Worm (Caenorhabditis elegans): ENCODE measurements around the gene arl-5.

The arl-5 gene

DNA sequence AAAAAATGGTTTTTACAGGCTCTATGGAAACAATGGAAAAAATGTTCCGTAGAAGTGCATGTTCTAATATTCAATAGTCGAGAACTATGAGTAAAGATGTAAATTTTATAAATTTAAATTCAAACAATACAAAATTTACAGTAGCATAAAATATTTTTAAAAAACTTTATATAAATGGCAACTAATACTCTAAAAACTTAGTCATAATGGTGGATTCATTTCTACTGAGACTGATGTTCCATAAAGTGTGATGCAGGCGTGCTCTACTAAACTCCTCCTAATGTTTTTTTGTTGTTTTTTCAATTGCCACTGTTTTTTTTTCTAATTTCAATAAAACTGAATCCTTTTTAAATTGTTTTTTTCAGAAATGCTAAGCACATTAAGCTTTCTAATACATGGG lies 14.9 kb upstream of the arl-5 start, which contains the start of gene gtap-2 (continued):
- TF ChIP-seq snu-23 (GFP tag; optimal IDR thresholded peaks at IDR 0.05), result peak; percentile 9
- peak; percentile 10 for TF ChIP-seq nhr-90 (tag; optimal IDR thresholded peaks at IDR 0.05; ENCODE audit: poor library complexity)
- peak; percentile 54 for TF ChIP-seq nhr-47 (tag; optimal IDR thresholded peaks at IDR 0.05)

DNA sequence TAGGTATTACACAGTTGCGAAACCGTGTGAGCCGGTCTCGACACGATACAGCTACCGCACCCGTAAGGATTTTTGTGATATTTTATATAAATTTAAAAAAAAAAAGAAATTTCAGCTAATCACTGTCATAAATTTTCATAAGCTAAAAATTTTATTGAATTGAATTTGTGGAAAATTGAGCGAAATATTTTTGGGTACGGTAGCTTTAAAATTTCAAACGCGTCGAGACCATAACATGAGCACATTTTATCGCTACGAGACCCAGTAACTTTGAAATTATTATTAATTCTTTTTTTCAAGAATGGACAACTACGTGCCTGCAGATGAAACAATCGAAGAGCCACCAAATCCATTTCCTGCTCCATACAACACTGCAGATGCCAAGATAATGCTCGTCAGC lies 9.9 kb upstream of the arl-5 start, which contains the start of gene ZK632.14:
ZK632.14 (plus strand) TSS at position 301 of the 400 bp plus-strand sequence.
- TF ChIP-seq nhr-76 (tag; optimal IDR thresholded peaks at IDR 0.05) (no peak), pax-3 (tag; optimal IDR thresholded peaks at IDR 0.05) (no peak)

DNA sequence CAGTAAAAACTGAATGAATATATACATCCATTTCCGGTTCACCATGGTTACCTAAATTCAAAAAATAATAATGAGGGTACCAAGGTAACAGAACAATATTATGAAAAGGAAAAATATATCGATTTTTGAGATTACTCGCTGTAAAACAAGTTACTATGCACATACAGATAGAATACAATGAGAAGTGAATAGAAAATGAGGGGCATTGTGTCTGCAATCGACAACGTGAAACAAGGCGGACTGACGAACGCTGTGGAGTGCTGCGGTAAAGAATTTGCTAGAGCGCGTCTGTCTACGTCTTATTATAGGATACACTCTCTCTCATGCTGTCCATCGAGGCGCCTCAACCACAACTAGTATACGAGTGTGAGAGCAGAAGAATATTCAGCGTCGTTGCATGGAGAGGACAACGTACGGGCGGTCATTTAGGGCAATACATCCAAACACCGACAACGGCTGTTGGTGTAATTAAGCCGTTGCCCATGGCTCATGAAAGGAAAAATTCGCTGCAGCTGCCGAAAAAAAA lies 5.9 kb upstream of the arl-5 start, which contains the start of gene cnx-1:
cnx-1 (minus strand) TSS at position 51 of the 526 bp plus-strand sequence.
- no peak for TF ChIP-seq lir-3 (tag; optimal IDR thresholded peaks at IDR 0.05; ENCODE audit: poor library complexity)
- no peak for TF ChIP-seq ceh-63 (GFP tag; optimal IDR thresholded peaks at IDR 0.05)
- TF ChIP-seq efl-1 (optimal IDR thresholded peaks at IDR 0.05), result no peak
- TF ChIP-seq efl-1 (GFP tag; optimal IDR thresholded peaks at IDR 0.05 in 1 of 2), result peak in 1 of 2 experiments; percentile 5
- peak; percentile 3 for TF ChIP-seq rnt-1 (tag; optimal IDR thresholded peaks at IDR 0.05)
- TF ChIP-seq dpl-1 (GFP tag; optimal IDR thresholded peaks at IDR 0.05), result peak in 1 of 3 experiments; percentile 8
- peak; percentile 76 for TF ChIP-seq lin-14 (GFP tag; optimal IDR thresholded peaks at IDR 0.05)
- no peak for TF ChIP-seq hpl-2 (GFP tag; optimal IDR thresholded peaks at IDR 0.05)
- no peak for TF ChIP-seq nhr-11 (tag; optimal IDR thresholded peaks at IDR 0.05)
- TF ChIP-seq snu-23 (GFP tag; optimal IDR thresholded peaks at IDR 0.05), result peak; percentile 39
- TF ChIP-seq Y116A8C.19 (tag; optimal IDR thresholded peaks at IDR 0.05; ENCODE audit: borderline replicate concordance), result no peak
- TF ChIP-seq mab-9 (GFP tag; IDR thresholded peaks at IDR 0.05), result no peak
- TF ChIP-seq nhr-90 (tag; optimal IDR thresholded peaks at IDR 0.05; ENCODE audit: poor library complexity), result no peak
- peak; percentile 14 for TF ChIP-seq nhr-71 (tag; optimal IDR thresholded peaks at IDR 0.05)
- TF ChIP-seq ztf-4 (tag; optimal IDR thresholded peaks at IDR 0.05), result no peak
- TF ChIP-seq lsy-2 (tag; optimal IDR thresholded peaks at IDR 0.05), result peak in 1 of 2 experiments; percentile 30
- TF ChIP-seq dsc-1 (tag; optimal IDR thresholded peaks at IDR 0.05), result no peak
- peak; percentile 6 to 42 for TF ChIP-seq lin-35 (GFP tag; optimal IDR thresholded peaks at IDR 0.05)
- no peak for TF ChIP-seq ets-5 (GFP tag; IDR thresholded peaks at IDR 0.05)
- TF ChIP-seq mep-1 (tag; optimal IDR thresholded peaks at IDR 0.05), result peak; percentile 37
- TF ChIP-seq F16B12.6 (tag; optimal IDR thresholded peaks at IDR 0.05), result peak; percentile 49
- peak; percentile 36 for TF ChIP-seq fkh-8 (tag; optimal IDR thresholded peaks at IDR 0.05)
- no peak for TF ChIP-seq nhr-12 (tag; optimal IDR thresholded peaks at IDR 0.05)
- TF ChIP-seq nhr-84 (tag; optimal IDR thresholded peaks at IDR 0.05), result no peak

DNA sequence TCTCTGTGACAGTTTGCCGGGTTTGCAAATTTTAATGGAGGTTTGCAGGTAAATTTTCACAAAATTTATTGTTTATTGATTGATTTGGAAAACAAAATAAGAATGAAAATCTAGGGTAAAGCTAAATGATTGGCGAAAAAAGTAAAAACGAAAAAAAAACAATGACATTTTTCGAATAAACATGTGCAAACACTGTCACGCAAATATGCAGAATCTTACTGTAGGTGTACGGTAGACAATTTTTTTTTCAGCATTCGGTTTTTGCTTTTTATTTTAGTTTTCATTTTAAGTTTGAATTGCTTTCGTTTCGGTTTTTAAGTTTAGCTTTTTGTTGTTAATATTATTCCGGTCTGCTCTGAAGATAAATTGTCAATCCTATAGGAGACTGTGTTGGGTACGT lies 5.1 kb upstream of the arl-5 start:
- TF ChIP-seq nhr-76 (tag; optimal IDR thresholded peaks at IDR 0.05), result no peak
- TF ChIP-seq lsy-2 (tag; optimal IDR thresholded peaks at IDR 0.05), result peak; percentile 43 to 70
- peak; percentile 27 for TF ChIP-seq nhr-85 (tag)
- TF ChIP-seq ztf-11 (tag; optimal IDR thresholded peaks at IDR 0.05), result no peak
- TF ChIP-seq F16B12.6 (tag; optimal IDR thresholded peaks at IDR 0.05), result peak; percentile 2
- no peak for TF ChIP-seq mef-2 (tag; optimal IDR thresholded peaks at IDR 0.05)

DNA sequence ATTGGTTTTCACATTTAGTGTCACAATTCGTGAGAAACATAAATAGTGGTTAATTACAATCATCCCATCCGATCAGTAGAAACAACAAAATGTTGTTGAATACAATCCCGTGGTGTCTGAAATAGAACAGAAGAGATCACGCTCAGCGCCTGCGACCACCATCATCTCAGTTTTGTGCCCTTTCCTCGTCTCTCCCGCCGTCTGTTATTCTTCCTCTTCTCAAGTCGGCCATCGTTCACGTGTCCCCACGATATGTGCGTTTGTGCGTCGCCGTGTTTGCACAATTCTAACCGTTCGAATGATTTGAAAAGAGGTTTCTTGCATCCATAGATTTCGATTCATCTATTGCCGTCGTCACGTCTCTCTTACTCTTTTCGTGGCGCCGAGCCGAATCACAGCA lies 4.3 kb upstream of the arl-5 start, which contains the start of gene panl-3:
panl-3 (plus strand) TSS at position 294 of the 400 bp plus-strand sequence.
- TF ChIP-seq elt-2 (tag; optimal IDR thresholded peaks at IDR 0.05) (peak; percentile 10), fkh-8 (tag; optimal IDR thresholded peaks at IDR 0.05) (peak; percentile 65), elt-3 (tag; optimal IDR thresholded peaks at IDR 0.05) (peak in 2 of 6 experiments; percentile 30 to 48), ceh-82 (tag; optimal IDR thresholded peaks at IDR 0.05) (peak; percentile 10 to 57 (median 38)), unc-130 (tag; optimal IDR thresholded peaks at IDR 0.05) (peak; percentile 94), unc-86 (tag; optimal IDR thresholded peaks at IDR 0.05) (peak; percentile 35), rnt-1 (tag; optimal IDR thresholded peaks at IDR 0.05) (peak; percentile 82), pax-3 (tag; optimal IDR thresholded peaks at IDR 0.05) (no peak), lsy-2 (tag; optimal IDR thresholded peaks at IDR 0.05) (peak; percentile 73 to 80), lin-13 (GFP tag; optimal IDR thresholded peaks at IDR 0.05) (peak; percentile 39), lin-35 (GFP tag; optimal IDR thresholded peaks at IDR 0.05) (peak; percentile 71 to 85), nhr-11 (tag; optimal IDR thresholded peaks at IDR 0.05) (no peak), fkh-10 (GFP tag; optimal IDR thresholded peaks at IDR 0.05) (no peak), ztf-4 (tag; optimal IDR thresholded peaks at IDR 0.05) (peak; percentile 51), mdl-1 (tag; optimal IDR thresholded peaks at IDR 0.05) (peak in 1 of 2 experiments; percentile 95), pag-3 (tag; optimal IDR thresholded peaks at IDR 0.05; ENCODE audit: borderline replicate concordance, insufficient read depth) (no peak), lin-39 (tag; optimal IDR thresholded peaks at IDR 0.05) (no peak), C04F5.9 (tag; optimal IDR thresholded peaks at IDR 0.05) (no peak), nhr-19 (GFP tag; conservative IDR thresholded peaks at IDR 0.05) (peak; percentile 55), nhr-20 (tag; optimal IDR thresholded peaks at IDR 0.05) (peak; percentile 80), dpl-1 (GFP tag; optimal IDR thresholded peaks at IDR 0.05) (peak; percentile 54 to 78 (median 65)), nhr-85 (tag) (peak; percentile 68)
